Worm (Caenorhabditis elegans) whole organism, L4 larva: ENCODE measurements around the gene zfp-1.

Experiments
- T20F7.1 ChIP-seq: fragments of 200-800 bp; sonication (Bioruptor generic); optimal IDR thresholded peaks from 2 replicates; lab custom pipeline; 2018; ENCODE audit warnings: mild to moderate bottlenecking, missing genetic modification characterization, missing compliant biosample characterization
- ZK546.5 ChIP-seq, 2 experiments: sonication (generic microtip); optimal IDR thresholded peaks; 2 replicates each; lab custom pipeline; 2017; ENCODE audit warnings: missing biosample characterization in 2 of 2, missing genetic modification characterization in 2 of 2
- ama-1 ChIP-seq: fragments of 150-350 bp; optimal IDR thresholded peaks from 2 replicates; lab custom pipeline; 2014; ENCODE audit warnings: inconsistent platforms, mixed read lengths
- attf-4 ChIP-seq: sonication (generic microtip); optimal IDR thresholded peaks from 3 replicates; lab custom pipeline; 2017; ENCODE audit warnings: missing biosample characterization, missing genetic modification characterization
- ctbp-1 ChIP-seq: fragments of 200-800 bp; sonication (Bioruptor generic); IDR thresholded peaks from 2 replicates; pipeline ENCODE4 v1.3.6; 2022; ENCODE audit warnings: missing genetic modification reagents, missing genetic modification characterization, missing compliant biosample characterization
- mdl-1 ChIP-seq, 2 experiments: fragments of 150-350 bp in 1 of 2; sonication (generic microtip) in 1 of 2; optimal IDR thresholded peaks; 2 replicates each; lab custom pipeline; 2014 to 2017; ENCODE audit warnings: missing biosample characterization in 2 of 2, missing genetic modification characterization in 2 of 2
- nhr-48 ChIP-seq: sonication (generic microtip); optimal IDR thresholded peaks from 2 replicates; lab custom pipeline; 2016; ENCODE audit warnings: mild to moderate bottlenecking, missing genetic modification characterization, missing compliant biosample characterization
- zag-1 ChIP-seq: fragments of 150-350 bp; optimal IDR thresholded peaks from 2 replicates; lab custom pipeline; 2014; ENCODE audit warnings: missing biosample characterization, missing genetic modification characterization

DNA sequence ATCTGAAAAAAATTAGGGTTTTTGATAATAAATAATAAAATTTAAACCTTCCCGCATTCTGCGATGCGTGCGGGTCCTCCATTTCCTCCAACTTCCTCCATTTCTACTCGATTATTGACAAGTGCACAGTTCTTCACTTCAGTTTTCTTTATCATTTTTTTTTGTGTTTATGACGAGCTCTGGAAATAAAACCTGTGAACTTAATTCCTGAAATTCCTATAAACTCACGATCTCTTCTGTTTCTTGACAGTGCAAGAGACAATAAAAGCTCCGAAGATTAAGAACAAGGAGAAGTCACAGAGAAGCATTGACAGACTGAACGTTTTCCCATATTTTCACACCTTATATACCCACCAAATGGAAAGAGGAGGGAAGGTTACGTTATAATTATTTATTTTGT lies 19.5 kb upstream of the zfp-1 start, which contains the start of gene K02D10.3:
- TF ChIP-seq mdl-1 (tag; optimal IDR thresholded peaks at IDR 0.05; lab: Kevin White, UChicago), result no peak
- TF ChIP-seq zag-1, result no peak
- no peak for TF ChIP-seq nhr-48 (tag; lab: Kevin White, UChicago)
- TF ChIP-seq ZK546.5 (tag; optimal IDR thresholded peaks at IDR 0.05; lab: Kevin White, UChicago), result no peak
- no peak for TF ChIP-seq T20F7.1 (GFP tag; lab: Kevin White, UChicago)
- TF ChIP-seq ama-1, result no peak
- TF ChIP-seq attf-4 (tag; lab: Kevin White, UChicago), result no peak
- TF ChIP-seq ctbp-1 (GFP tag; lab: Robert Waterston, UW), result no peak
